Worm (Caenorhabditis elegans) whole organism, late embryonic: ENCODE measurements around the gene npr-17.

Experiments
- C08G9.2 ChIP-seq: sonication (generic microtip); optimal IDR thresholded peaks from 2 replicates; lab custom pipeline; 2016; ENCODE audit warnings: mild to moderate bottlenecking, missing genetic modification characterization, moderate library complexity, missing compliant biosample characterization
- F13H6.1 ChIP-seq: sonication (generic microtip); optimal IDR thresholded peaks from 2 replicates; lab custom pipeline; 2016; ENCODE audit warnings: missing genetic modification characterization, missing compliant biosample characterization
- K09A11.1 ChIP-seq: sonication (generic microtip); optimal IDR thresholded peaks from 2 replicates; lab custom pipeline; 2017; ENCODE audit warnings: antibody characterized with exemption, mild to moderate bottlenecking, missing genetic modification characterization, missing compliant biosample characterization; ENCODE audit not compliant: insufficient read depth
- ama-1 ChIP-seq: fragments of 150-350 bp; optimal IDR thresholded peaks from 2 replicates; lab custom pipeline; 2014
- ceh-30 ChIP-seq: fragments of 150-350 bp; optimal IDR thresholded peaks from 2 replicates; lab custom pipeline; 2014; ENCODE audit warnings: missing biosample characterization, missing genetic modification characterization
- ceh-45 ChIP-seq: fragments of 200-800 bp; sonication (Bioruptor generic); IDR thresholded peaks from 2 replicates; pipeline ENCODE4 v1.3.6; 2022; ENCODE audit warnings: missing genetic modification reagents, missing genetic modification characterization, missing compliant biosample characterization
- ceh-48 ChIP-seq: sonication (generic microtip); optimal IDR thresholded peaks from 2 replicates; lab custom pipeline; 2016; ENCODE audit warnings: missing genetic modification characterization, inconsistent platforms, missing compliant biosample characterization
- ceh-6 ChIP-seq: fragments of 200-800 bp; sonication (Bioruptor generic); optimal IDR thresholded peaks from 2 replicates; lab custom pipeline; 2018; ENCODE audit warnings: mild to moderate bottlenecking, missing genetic modification characterization, missing compliant biosample characterization
- ceh-9 ChIP-seq: sonication (generic microtip); optimal IDR thresholded peaks from 2 replicates; lab custom pipeline; 2016; ENCODE audit warnings: mild to moderate bottlenecking, missing genetic modification characterization, inconsistent platforms, missing compliant biosample characterization
- dve-1 ChIP-seq: sonication (generic microtip); optimal IDR thresholded peaks from 2 replicates; lab custom pipeline; 2017; ENCODE audit warnings: antibody characterized with exemption, mild to moderate bottlenecking, missing genetic modification characterization, missing compliant biosample characterization
- eyg-1 ChIP-seq: sonication (generic microtip); optimal IDR thresholded peaks from 2 replicates; lab custom pipeline; 2016; ENCODE audit warnings: missing genotype, missing genetic modification characterization, missing compliant biosample characterization
- fax-1 ChIP-seq: sonication (generic microtip); optimal IDR thresholded peaks from 2 replicates; lab custom pipeline; 2016; ENCODE audit warnings: missing genotype, missing genetic modification characterization, missing compliant biosample characterization
- fkh-10 ChIP-seq: fragments of 150-350 bp; optimal IDR thresholded peaks from 2 replicates; lab custom pipeline; 2014; ENCODE audit warnings: missing biosample characterization, missing genetic modification reagents, missing genetic modification characterization
- fkh-6 ChIP-seq: sonication (generic microtip); optimal IDR thresholded peaks from 2 replicates; lab custom pipeline; 2016; ENCODE audit warnings: missing genetic modification characterization, missing compliant biosample characterization
- gmeb-2 ChIP-seq: sonication (generic microtip); optimal IDR thresholded peaks from 2 replicates; lab custom pipeline; 2016; ENCODE audit warnings: missing genetic modification characterization, inconsistent platforms, missing compliant biosample characterization
- hlh-30 ChIP-seq: sonication (generic microtip); optimal IDR thresholded peaks from 2 replicates; lab custom pipeline; 2017; ENCODE audit warnings: antibody characterized with exemption, missing genetic modification characterization, missing compliant biosample characterization; ENCODE audit not compliant: insufficient read depth
- hlh-6 ChIP-seq: sonication (generic microtip); optimal IDR thresholded peaks from 2 replicates; lab custom pipeline; 2016; ENCODE audit warnings: missing genotype, missing genetic modification characterization, missing compliant biosample characterization
- hlh-8 ChIP-seq: sonication (generic microtip); optimal IDR thresholded peaks from 2 replicates; lab custom pipeline; 2016; ENCODE audit warnings: missing genotype, missing genetic modification characterization, missing compliant biosample characterization
- lim-6 ChIP-seq: sonication (generic microtip); optimal IDR thresholded peaks from 2 replicates; lab custom pipeline; 2016; ENCODE audit warnings: missing genetic modification characterization, missing compliant biosample characterization
- lin-11 ChIP-seq: fragments of 200-800 bp; sonication (Bioruptor generic); optimal IDR thresholded peaks from 2 replicates; lab custom pipeline; 2018; ENCODE audit warnings: mild to moderate bottlenecking, missing genetic modification characterization, missing compliant biosample characterization
- odd-2 ChIP-seq: sonication (generic microtip); optimal IDR thresholded peaks from 2 replicates; lab custom pipeline; 2017; ENCODE audit warnings: antibody characterized with exemption, mild to moderate bottlenecking, missing genetic modification characterization, missing compliant biosample characterization
- pax-1 ChIP-seq: fragments of 150-350 bp; optimal IDR thresholded peaks from 2 replicates; lab custom pipeline; 2014; ENCODE audit warnings: missing biosample characterization, missing genetic modification characterization
- pqm-1 ChIP-seq: sonication (generic microtip); optimal IDR thresholded peaks from 2 replicates; lab custom pipeline; 2016; ENCODE audit warnings: missing genetic modification characterization, missing compliant biosample characterization
- pros-1 ChIP-seq: fragments of 150-350 bp; optimal IDR thresholded peaks from 2 replicates; lab custom pipeline; 2014; ENCODE audit warnings: missing biosample characterization, missing genetic modification reagents, missing genetic modification characterization
- ref-2 ChIP-seq: sonication (generic microtip); optimal IDR thresholded peaks from 2 replicates; lab custom pipeline; 2016; ENCODE audit warnings: missing genetic modification characterization, missing compliant biosample characterization
- rnt-1 ChIP-seq: sonication (generic microtip); optimal IDR thresholded peaks from 2 replicates; lab custom pipeline; 2016; ENCODE audit warnings: missing genetic modification characterization, missing compliant biosample characterization
- sdc-2 ChIP-seq: sonication (generic microtip); optimal IDR thresholded peaks from 2 replicates; lab custom pipeline; 2016; ENCODE audit warnings: missing genotype, missing genetic modification characterization, missing compliant biosample characterization
- sox-2 ChIP-seq: fragments of 200-800 bp; sonication (Bioruptor generic); IDR thresholded peaks from 2 replicates; pipeline ENCODE4 v1.3.6; 2022; ENCODE audit warnings: missing genetic modification reagents, missing genetic modification characterization, missing compliant biosample characterization
- tbx-7 ChIP-seq: sonication (generic microtip); optimal IDR thresholded peaks from 2 replicates; lab custom pipeline; 2016; ENCODE audit warnings: missing genotype, missing genetic modification characterization, missing compliant biosample characterization
- unc-3 ChIP-seq, 2 experiments: fragments of 200-800 bp in 1 of 2; sonication (Bioruptor generic) in 1 of 2; sonication (generic microtip) in 1 of 2; conservative IDR thresholded peaks in 1 of 2; optimal IDR thresholded peaks in 1 of 2; 2 replicates each; pipeline versions ENCODE4 v1.3.6 to Lab custom; 2016 to 2022; ENCODE audit warnings: missing compliant biosample characterization in 2 of 2, missing genetic modification characterization in 2 of 2, missing genetic modification reagents in 1 of 2
- unc-42 ChIP-seq: sonication (generic microtip); optimal IDR thresholded peaks from 2 replicates; lab custom pipeline; 2016; ENCODE audit warnings: missing genotype, missing genetic modification characterization, missing compliant biosample characterization
- unc-86 ChIP-seq: sonication (generic microtip); optimal IDR thresholded peaks from 2 replicates; lab custom pipeline; 2016; ENCODE audit warnings: missing genetic modification characterization, missing compliant biosample characterization

The npr-17 gene

ce11 chrIII:8010260-8010822 is 14.1 kb upstream of the npr-17 start, which contains the start of gene cit-1.2:
Gene cit-1.2 (plus strand): TSS chrIII:8010772.
- TF ChIP-seq gmeb-2 (tag; lab: Kevin White, UChicago) (no peak), ceh-48 (tag; lab: Kevin White, UChicago) (peak; percentile 11)
- TF ChIP-seq, all 69 proteins: peak for 1

ce11 chrIII:8009769-8010168 is 13.5 kb upstream of the npr-17 start, which contains the start of gene cit-1.1:
Gene cit-1.1 (minus strand): TSS chrIII:8009821.
- TF ChIP-seq eyg-1 (no peak), hlh-30 (tag; lab: Kevin White, UChicago) (peak; percentile 22)

- no peak for TF ChIP-seq hlh-6 (tag; lab: Kevin White, UChicago)
- no peak for TF ChIP-seq pros-1 (tag; lab: Kevin White, UChicago)
- TF ChIP-seq fkh-10 (GFP tag; lab: Kevin White, UChicago): no peak
- no peak for TF ChIP-seq lim-6 (tag; lab: Kevin White, UChicago)
- no peak for TF ChIP-seq dve-1 (tag; lab: Kevin White, UChicago)
- no peak for TF ChIP-seq C08G9.2 (tag; lab: Kevin White, UChicago)
- no peak for TF ChIP-seq pax-1 (tag; lab: Kevin White, UChicago)
- no peak for TF ChIP-seq odd-2 (tag; lab: Kevin White, UChicago)
- no peak for TF ChIP-seq gmeb-2 (tag; lab: Kevin White, UChicago)
- no peak for TF ChIP-seq ref-2 (tag; lab: Kevin White, UChicago)
- TF ChIP-seq ceh-6 (GFP tag; lab: Kevin White, UChicago): no peak
- TF ChIP-seq hlh-8: no peak
- TF ChIP-seq ceh-30 (tag; lab: Kevin White, UChicago): no peak
- no peak for TF ChIP-seq lin-11 (tag; lab: Kevin White, UChicago)
- TF ChIP-seq ceh-45 (GFP tag; lab: Robert Waterston, UW): no peak
Observed at ce11 chrIII:8004091-8004490, 7.8 kb upstream of the npr-17 start, which contains the start of gene C06G4.6. Gene C06G4.6 (plus strand): TSS chrIII:8004391.

- TF ChIP-seq F13H6.1 (tag; lab: Kevin White, UChicago): no peak
- TF ChIP-seq ceh-9 (tag; lab: Kevin White, UChicago): no peak
- TF ChIP-seq fkh-6 (tag; lab: Kevin White, UChicago): no peak
- no peak for TF ChIP-seq ref-2 (tag; lab: Kevin White, UChicago)
- TF ChIP-seq sdc-2 (tag; lab: Kevin White, UChicago): no peak
- no peak for TF ChIP-seq K09A11.1 (tag; lab: Kevin White, UChicago)
- TF ChIP-seq sox-2 (GFP tag; lab: Robert Waterston, UW): no peak
- no peak for TF ChIP-seq unc-86 (tag; lab: Kevin White, UChicago)
Observed at ce11 chrIII:8001557-8001956, 5.3 kb upstream of the npr-17 start.

- no peak for TF ChIP-seq sox-2 (GFP tag; lab: Robert Waterston, UW)
- no peak for TF ChIP-seq fax-1
- no peak for TF ChIP-seq unc-3 (GFP tag; conservative IDR thresholded peaks at IDR 0.05; lab: Robert Waterston, UW)
- no peak for TF ChIP-seq unc-3 (tag; optimal IDR thresholded peaks at IDR 0.05; lab: Kevin White, UChicago)
- TF ChIP-seq pqm-1 (tag; lab: Kevin White, UChicago): no peak
- TF ChIP-seq eyg-1: no peak
- TF ChIP-seq fkh-6 (tag; lab: Kevin White, UChicago): no peak
- no peak for TF ChIP-seq rnt-1
- no peak for TF ChIP-seq ama-1 (lab: Kevin White, UChicago)
- TF ChIP-seq hlh-8: no peak
- no peak for TF ChIP-seq ceh-30 (tag; lab: Kevin White, UChicago)
- no peak for TF ChIP-seq tbx-7 (tag; lab: Kevin White, UChicago)
- TF ChIP-seq unc-42 (tag; lab: Kevin White, UChicago): no peak
- TF ChIP-seq, all 69 proteins: peak for 0
Observed at ce11 chrIII:7997447-7998046, 1.3 kb upstream of the npr-17 start.
